Fruit fly (Drosophila melanogaster): ENCODE measurements around the gene CG33687.

Gene CG33687

DNA sequence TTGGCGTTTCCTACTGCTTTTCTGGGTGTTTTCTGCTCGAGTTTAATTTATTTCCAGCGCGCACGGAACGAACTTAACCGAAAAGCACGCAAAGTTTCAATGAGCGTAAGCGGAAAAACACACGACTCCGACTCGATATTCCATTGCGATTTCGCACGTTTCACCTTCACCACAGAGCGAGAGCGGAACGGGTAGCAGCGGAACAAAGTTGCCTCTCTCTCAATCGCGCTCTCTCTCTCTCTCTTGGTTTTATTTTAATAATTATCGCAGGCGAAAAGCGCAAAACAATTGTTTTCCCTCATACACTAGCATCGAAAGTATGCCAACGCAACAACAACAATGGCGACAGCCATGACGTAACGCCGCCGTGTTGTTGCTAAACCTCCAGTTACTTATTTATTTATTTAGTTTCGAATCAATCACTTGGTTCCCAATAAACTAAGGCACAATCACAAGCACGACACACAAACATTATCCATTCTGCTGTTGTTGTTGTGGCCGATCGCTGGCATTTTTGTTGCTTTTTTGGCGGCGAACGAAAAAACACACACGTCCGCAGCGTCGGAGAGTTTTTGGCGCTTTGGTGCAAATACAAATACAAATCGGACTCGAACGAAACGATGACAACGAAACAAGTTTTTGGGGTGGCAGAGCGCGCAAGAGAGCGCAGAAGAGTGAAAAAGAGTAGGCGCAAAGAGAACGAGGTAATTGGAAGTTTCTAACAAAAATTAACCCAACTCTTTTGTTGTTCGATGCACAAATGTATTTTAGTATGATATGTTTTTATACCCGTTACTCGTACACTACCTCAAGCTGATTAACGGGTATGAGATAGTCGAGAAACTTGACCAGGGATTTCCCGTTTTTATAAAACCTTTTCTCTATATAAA, 33.3 kb upstream of the CG33687 start, which contains the start of gene CG5151:
Gene CG5151 (minus strand): TSS at position 552 of the 890 bp plus-strand sequence.
- TF ChIP-seq HLH106 (tag; optimal IDR thresholded peaks at IDR 0.05) (peak; percentile 8), psq (GFP tag; optimal IDR thresholded peaks at IDR 0.05) (peak; percentile 26), CG9705 (GFP tag; optimal IDR thresholded peaks at IDR 0.05) (no peak), Vsx2 (GFP tag; optimal IDR thresholded peaks at IDR 0.05; ENCODE audit: partially characterized antibody) (peak; percentile 86), Mio (GFP tag; optimal IDR thresholded peaks at IDR 0.05) (no peak), ey (GFP tag; optimal IDR thresholded peaks at IDR 0.05) (no peak), h (GFP tag; optimal IDR thresholded peaks at IDR 0.05) (peak; percentile 56), GATAd (GFP tag; optimal IDR thresholded peaks at IDR 0.05) (no peak), dl (GFP tag; optimal IDR thresholded peaks at IDR 0.05; ENCODE audit: insufficient read depth in 1 of 2, partially characterized antibody in 2 of 2) (peak; percentile 73 to 82), Dfd (GFP tag; optimal IDR thresholded peaks at IDR 0.05) (no peak), Hnf4 (GFP tag; optimal IDR thresholded peaks at IDR 0.05) (no peak), fru (GFP tag; optimal IDR thresholded peaks at IDR 0.05) (peak; percentile 14), Dif (GFP tag; optimal IDR thresholded peaks at IDR 0.05; ENCODE audit: partially characterized antibody) (peak; percentile 88), Hr78 (GFP tag; optimal IDR thresholded peaks at IDR 0.05) (no peak), woc (GFP tag; optimal IDR thresholded peaks at IDR 0.05) (peak; percentile 2), N (GFP tag; optimal IDR thresholded peaks at IDR 0.05) (no peak), dmrt93B (GFP tag; optimal IDR thresholded peaks at IDR 0.05) (no peak), pan (optimal IDR thresholded peaks at IDR 0.05) (no peak), foxo (GFP tag; optimal IDR thresholded peaks at IDR 0.05) (peak in 1 of 2 experiments; percentile 38), usp (GFP tag; optimal IDR thresholded peaks at IDR 0.05) (no peak), lola (GFP tag; optimal IDR thresholded peaks at IDR 0.05) (no peak), br (GFP tag; optimal IDR thresholded peaks at IDR 0.05) (peak; percentile 28), Abd-B (GFP tag; optimal IDR thresholded peaks at IDR 0.05) (no peak), Rel (GFP tag; optimal IDR thresholded peaks at IDR 0.05) (no peak), Rel (tag; optimal IDR thresholded peaks at IDR 0.05) (peak; percentile 68), dsf (GFP tag; optimal IDR thresholded peaks at IDR 0.05; ENCODE audit: borderline replicate concordance) (no peak), CG32264 (GFP tag; optimal IDR thresholded peaks at IDR 0.05) (no peak), brk (GFP tag; optimal IDR thresholded peaks at IDR 0.05) (peak; percentile 23), jim (GFP tag; optimal IDR thresholded peaks at IDR 0.05) (no peak), CrebA (GFP tag; optimal IDR thresholded peaks at IDR 0.05; ENCODE audit: borderline replicate concordance) (peak; percentile 56), rgr (GFP tag; optimal IDR thresholded peaks at IDR 0.05) (peak; percentile 28), Myc (optimal IDR thresholded peaks at IDR 0.05) (no peak), Sp1 (GFP tag; optimal IDR thresholded peaks at IDR 0.05) (peak; percentile 65), Jra (GFP tag; optimal IDR thresholded peaks at IDR 0.05) (no peak), sv (GFP tag; optimal IDR thresholded peaks at IDR 0.05) (no peak), sage (GFP tag; optimal IDR thresholded peaks at IDR 0.05) (peak; percentile 68), Hr83 (GFP tag; optimal IDR thresholded peaks at IDR 0.05; ENCODE audit: poor library complexity, severe bottlenecking) (peak; percentile 45), tai (GFP tag; optimal IDR thresholded peaks at IDR 0.05) (no peak), OdsH (GFP tag; optimal IDR thresholded peaks at IDR 0.05) (no peak)

DNA sequence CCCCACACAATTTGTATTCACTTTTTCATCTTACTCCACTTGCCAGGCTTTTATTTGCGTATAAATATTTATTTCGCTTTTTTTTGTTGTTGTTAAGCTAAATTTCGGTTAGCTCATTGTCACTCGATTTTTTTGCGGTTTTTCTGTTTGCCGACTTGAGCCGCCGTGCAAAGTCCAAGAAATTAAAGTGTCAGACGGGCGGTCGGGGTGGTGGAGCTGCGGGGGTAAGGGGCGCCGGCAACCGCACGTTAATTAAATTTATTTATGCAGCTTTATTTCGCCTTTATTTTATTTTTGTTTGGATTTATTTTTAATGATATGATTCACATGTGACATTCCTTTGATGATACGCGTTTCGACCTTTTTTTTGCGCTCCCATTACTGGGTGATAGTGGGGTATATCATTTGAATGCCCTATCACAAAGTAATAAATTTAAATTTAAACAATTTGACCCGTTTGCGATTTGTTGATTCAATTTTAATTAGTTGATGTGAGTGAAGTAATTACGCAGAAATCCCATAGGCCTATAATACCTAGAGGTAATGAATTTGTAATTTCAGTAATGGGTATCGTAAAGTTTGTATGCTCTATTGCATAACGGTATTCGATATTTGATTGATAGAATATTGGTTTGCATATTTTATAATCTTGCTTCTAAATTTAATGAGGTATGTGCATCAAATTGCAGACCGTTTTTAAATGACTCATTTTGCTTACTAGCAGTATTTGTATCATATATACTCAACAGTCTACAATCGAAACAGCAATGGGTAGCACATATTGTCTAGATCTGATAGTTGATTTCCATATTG, 32.1 kb upstream of the CG33687 start:
- peak; percentile 85 for TF ChIP-seq ey (GFP tag; optimal IDR thresholded peaks at IDR 0.05)
- no peak for TF ChIP-seq usp (GFP tag; optimal IDR thresholded peaks at IDR 0.05)
- no peak for TF ChIP-seq tai (GFP tag; optimal IDR thresholded peaks at IDR 0.05)
- peak; percentile 76 for TF ChIP-seq br (GFP tag; optimal IDR thresholded peaks at IDR 0.05)
- no peak for TF ChIP-seq Dif (GFP tag; optimal IDR thresholded peaks at IDR 0.05; ENCODE audit: partially characterized antibody)
- no peak for TF ChIP-seq Rel (GFP tag; optimal IDR thresholded peaks at IDR 0.05)
- TF ChIP-seq Rel (tag; optimal IDR thresholded peaks at IDR 0.05): peak; percentile 46
- TF ChIP-seq Jra (GFP tag; optimal IDR thresholded peaks at IDR 0.05): peak; percentile 15
- no peak for TF ChIP-seq dl (GFP tag; optimal IDR thresholded peaks at IDR 0.05; ENCODE audit: insufficient read depth in 1 of 2, partially characterized antibody in 2 of 2)
- no peak for TF ChIP-seq N (GFP tag; optimal IDR thresholded peaks at IDR 0.05)
- peak; percentile 50 for TF ChIP-seq CG32264 (GFP tag; optimal IDR thresholded peaks at IDR 0.05)
- TF ChIP-seq foxo (GFP tag; optimal IDR thresholded peaks at IDR 0.05): peak in 1 of 2 experiments; percentile 81
- TF ChIP-seq Hr78 (GFP tag; optimal IDR thresholded peaks at IDR 0.05): no peak
- no peak for TF ChIP-seq CG9705 (GFP tag; optimal IDR thresholded peaks at IDR 0.05)
- no peak for TF ChIP-seq dsf (GFP tag; optimal IDR thresholded peaks at IDR 0.05; ENCODE audit: borderline replicate concordance)
- TF ChIP-seq CrebA (GFP tag; optimal IDR thresholded peaks at IDR 0.05; ENCODE audit: borderline replicate concordance): peak; percentile 77
- peak; percentile 78 for TF ChIP-seq rgr (GFP tag; optimal IDR thresholded peaks at IDR 0.05)
- no peak for TF ChIP-seq Vsx2 (GFP tag; optimal IDR thresholded peaks at IDR 0.05; ENCODE audit: partially characterized antibody)
- no peak for TF ChIP-seq Hr83 (GFP tag; optimal IDR thresholded peaks at IDR 0.05; ENCODE audit: poor library complexity, severe bottlenecking)
- TF ChIP-seq sage (GFP tag; optimal IDR thresholded peaks at IDR 0.05): peak; percentile 47
- no peak for TF ChIP-seq GATAd (GFP tag; optimal IDR thresholded peaks at IDR 0.05)
- TF ChIP-seq HLH106 (tag; optimal IDR thresholded peaks at IDR 0.05): peak; percentile 49
- peak; percentile 60 for TF ChIP-seq woc (GFP tag; optimal IDR thresholded peaks at IDR 0.05)
- TF ChIP-seq fru (GFP tag; optimal IDR thresholded peaks at IDR 0.05): peak; percentile 78
- TF ChIP-seq Dfd (GFP tag; optimal IDR thresholded peaks at IDR 0.05): no peak
- TF ChIP-seq Mio (GFP tag; optimal IDR thresholded peaks at IDR 0.05): no peak
- TF ChIP-seq Abd-B (GFP tag; optimal IDR thresholded peaks at IDR 0.05): no peak
- TF ChIP-seq h (GFP tag; optimal IDR thresholded peaks at IDR 0.05): peak; percentile 81
- peak; percentile 15 for TF ChIP-seq jim (GFP tag; optimal IDR thresholded peaks at IDR 0.05)
- peak; percentile 76 for TF ChIP-seq OdsH (GFP tag; optimal IDR thresholded peaks at IDR 0.05)
- TF ChIP-seq brk (GFP tag; optimal IDR thresholded peaks at IDR 0.05): no peak
- peak; percentile 4 for TF ChIP-seq sv (GFP tag; optimal IDR thresholded peaks at IDR 0.05)
- TF ChIP-seq lola (GFP tag; optimal IDR thresholded peaks at IDR 0.05): no peak
- TF ChIP-seq dmrt93B (GFP tag; optimal IDR thresholded peaks at IDR 0.05): peak; percentile 41
- TF ChIP-seq psq (GFP tag; optimal IDR thresholded peaks at IDR 0.05): peak; percentile 62
